Fruit fly (Drosophila melanogaster): Measurements from ENCODE around the gene CG11977.

DNA sequence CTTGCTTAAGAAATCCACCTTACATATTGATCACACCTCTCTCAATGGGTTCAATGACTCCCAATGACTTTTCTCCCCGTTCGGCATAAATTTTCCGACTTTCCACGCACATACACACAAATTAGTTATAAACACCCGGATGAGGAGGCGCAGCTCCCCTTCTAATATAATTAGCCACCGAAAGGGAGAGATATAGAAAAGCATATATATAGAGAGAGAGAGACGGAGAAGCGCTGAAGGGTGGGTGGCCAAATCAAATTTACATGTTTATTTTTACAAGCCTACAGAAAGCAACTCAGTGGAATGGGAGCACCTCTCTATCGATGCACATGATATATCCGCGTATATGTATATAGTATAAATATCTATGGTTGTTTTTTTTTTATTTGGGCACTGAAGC is 31.2 kb downstream of the CG11977 start:
- no peak for TF ChIP-seq psq (optimal IDR thresholded peaks at IDR 0.05)
- TF ChIP-seq usp (GFP tag; optimal IDR thresholded peaks at IDR 0.05), result no peak
- TF ChIP-seq pan (optimal IDR thresholded peaks at IDR 0.05), result no peak
- no peak for TF ChIP-seq Dll (optimal IDR thresholded peaks at IDR 0.05)
- TF ChIP-seq EcR (GFP tag; optimal IDR thresholded peaks at IDR 0.05), result no peak
- no peak for TF ChIP-seq CG8478 (optimal IDR thresholded peaks at IDR 0.05)
